Worm (Caenorhabditis elegans) whole organism, L4 larva: ENCODE data around the gene plc-4.
A peak's percentile ranks its signal among the peaks of the same experiment; 100 is the strongest.

ENCODE experiments used
- D1046.2 ChIP-seq: fragments of 200-800 bp; sonication (Bioruptor generic); IDR thresholded peaks from 2 replicates; pipeline ENCODE4 v1.3.6; 2022; ENCODE audit warnings: missing genetic modification characterization, missing compliant biosample characterization
- F26F4.8 ChIP-seq: fragments of 200-800 bp; sonication (Bioruptor generic); conservative IDR thresholded peaks from 2 replicates; pipeline ENCODE4 v1.3.6; 2022; ENCODE audit warnings: missing genetic modification characterization, missing compliant biosample characterization
- F44E2.7 ChIP-seq: fragments of 200-800 bp; sonication (Bioruptor generic); IDR thresholded peaks from 2 replicates; pipeline ENCODE4 v2.1.2; 2022; ENCODE audit warnings: missing genetic modification characterization, missing compliant biosample characterization
- Y5F2A.4 ChIP-seq: fragments of 200-800 bp; sonication (Bioruptor generic); optimal IDR thresholded peaks from 2 replicates; lab custom pipeline; 2018; ENCODE audit warnings: mild to moderate bottlenecking, missing genetic modification characterization, missing compliant biosample characterization
- aha-1 ChIP-seq: fragments of 150-350 bp; peaks from one replicate; lab custom pipeline; 2014; ENCODE audit warnings: missing biosample characterization, missing genetic modification characterization
- ceh-20 ChIP-seq: fragments of 200-800 bp; sonication (Bioruptor generic); IDR thresholded peaks from 2 replicates; pipeline ENCODE4 v1.3.6; 2022; ENCODE audit warnings: missing genetic modification reagents, missing genetic modification characterization, missing compliant biosample characterization
- ceh-32 ChIP-seq: sonication (generic microtip); optimal IDR thresholded peaks from 2 replicates; lab custom pipeline; 2016; ENCODE audit warnings: mild to moderate bottlenecking, missing genetic modification characterization, missing compliant biosample characterization; ENCODE audit not compliant: poor library complexity
- ceh-82 ChIP-seq: sonication (generic microtip); optimal IDR thresholded peaks from 2 replicates; lab custom pipeline; 2017; ENCODE audit warnings: missing biosample characterization, missing genetic modification characterization
- cey-2 ChIP-seq: sonication (generic microtip); optimal IDR thresholded peaks from 3 replicates; lab custom pipeline; 2017; ENCODE audit warnings: missing genetic modification characterization, mild to moderate bottlenecking, missing compliant biosample characterization, antibody characterized with exemption, borderline replicate concordance; ENCODE audit not compliant: insufficient read depth
- ctbp-1 ChIP-seq: fragments of 200-800 bp; sonication (Bioruptor generic); IDR thresholded peaks from 2 replicates; pipeline ENCODE4 v1.3.6; 2022; ENCODE audit warnings: missing genetic modification reagents, missing genetic modification characterization, missing compliant biosample characterization
- daf-8 ChIP-seq: fragments of 200-800 bp; sonication (Bioruptor generic); IDR thresholded peaks from 2 replicates; pipeline ENCODE4 v1.3.6; 2022; ENCODE audit warnings: missing genetic modification characterization, missing compliant biosample characterization
- dmd-6 ChIP-seq: fragments of 200-800 bp; sonication (Bioruptor generic); IDR thresholded peaks from 2 replicates; pipeline ENCODE4 v1.3.6; 2022; ENCODE audit warnings: missing genetic modification reagents, missing genetic modification characterization, missing compliant biosample characterization
- dmd-8 ChIP-seq: fragments of 200-800 bp; sonication (Bioruptor generic); IDR thresholded peaks from 2 replicates; pipeline ENCODE4 v1.3.6; 2022; ENCODE audit warnings: missing genetic modification characterization, missing compliant biosample characterization
- dmd-9 ChIP-seq: fragments of 200-800 bp; sonication (Bioruptor generic); IDR thresholded peaks from 2 replicates; pipeline ENCODE4 v1.3.6; 2022; ENCODE audit warnings: missing genetic modification reagents, missing genetic modification characterization, missing compliant biosample characterization
- dve-1 ChIP-seq: sonication (generic microtip); optimal IDR thresholded peaks from 2 replicates; lab custom pipeline; 2017; ENCODE audit warnings: antibody characterized with exemption, mild to moderate bottlenecking, missing genetic modification characterization, missing compliant biosample characterization; ENCODE audit not compliant: insufficient read depth
- egl-27 ChIP-seq: sonication (generic microtip); optimal IDR thresholded peaks from 3 replicates; lab custom pipeline; 2017; ENCODE audit warnings: missing biosample characterization, missing genetic modification reagents, missing genetic modification characterization
- fos-1 ChIP-seq: fragments of 150-350 bp; optimal IDR thresholded peaks from 2 replicates; lab custom pipeline; 2014; ENCODE audit warnings: missing biosample characterization, missing genetic modification characterization
- hif-1 ChIP-seq, 2 experiments: sonication (generic microtip); optimal IDR thresholded peaks; 2 replicates each; lab custom pipeline; 2016 to 2017; ENCODE audit warnings: missing compliant biosample characterization in 2 of 2, missing genetic modification characterization in 2 of 2, missing genetic modification reagents in 2 of 2, missing genotype in 2 of 2, mild to moderate bottlenecking in 1 of 2
- hmg-1.1 ChIP-seq: fragments of 200-800 bp; sonication (Bioruptor generic); IDR thresholded peaks from 2 replicates; pipeline ENCODE4 v1.3.6; 2022; ENCODE audit warnings: missing genetic modification reagents, missing genetic modification characterization, missing compliant biosample characterization
- jun-1 ChIP-seq: fragments of 150-350 bp; optimal IDR thresholded peaks from 2 replicates; lab custom pipeline; 2014; ENCODE audit warnings: missing biosample characterization, missing genetic modification reagents, missing genetic modification characterization
- lin-38 ChIP-seq: fragments of 200-800 bp; sonication (Bioruptor generic); IDR thresholded peaks from 2 replicates; pipeline ENCODE4 v1.3.6; 2022; ENCODE audit warnings: missing genetic modification reagents, missing genetic modification characterization, missing compliant biosample characterization
- lin-39 ChIP-seq: fragments of 150-350 bp; optimal IDR thresholded peaks from 2 replicates; lab custom pipeline; 2014; ENCODE audit warnings: missing biosample characterization, missing genetic modification reagents, missing genetic modification characterization
- lsy-2 ChIP-seq, 2 experiments: fragments of 150-350 bp in 1 of 2; sonication (generic microtip) in 1 of 2; optimal IDR thresholded peaks; 2 replicates each; lab custom pipeline; 2014 to 2017; ENCODE audit warnings: missing biosample characterization in 2 of 2, missing genetic modification characterization in 2 of 2
- mes-2 ChIP-seq: sonication (generic microtip); optimal IDR thresholded peaks from 2 replicates; lab custom pipeline; 2016; ENCODE audit warnings: missing genotype, mild to moderate bottlenecking, missing genetic modification characterization, missing compliant biosample characterization; ENCODE audit not compliant: poor library complexity, severe bottlenecking
- nhr-41 ChIP-seq: fragments of 200-800 bp; sonication (Bioruptor generic); IDR thresholded peaks from 2 replicates; pipeline ENCODE4 v1.3.6; 2022; ENCODE audit warnings: missing genetic modification reagents, missing genetic modification characterization, missing compliant biosample characterization
- nhr-6 ChIP-seq: fragments of 150-350 bp; optimal IDR thresholded peaks from 2 replicates; lab custom pipeline; 2014; ENCODE audit warnings: missing biosample characterization, missing genetic modification characterization
- nhr-77 ChIP-seq: fragments of 150-350 bp; optimal IDR thresholded peaks from 2 replicates; lab custom pipeline; 2014; ENCODE audit warnings: missing biosample characterization, missing genetic modification characterization
- php-3 ChIP-seq: fragments of 200-800 bp; sonication (Bioruptor generic); IDR thresholded peaks from 2 replicates; pipeline ENCODE4 v1.3.6; 2022; ENCODE audit warnings: missing genetic modification reagents, missing genetic modification characterization, missing compliant biosample characterization
- pqm-1 ChIP-seq: sonication (generic microtip); optimal IDR thresholded peaks from 2 replicates; lab custom pipeline; 2017; ENCODE audit warnings: missing biosample characterization, missing genetic modification characterization
- saeg-2 ChIP-seq: fragments of 200-800 bp; sonication (Bioruptor generic); IDR thresholded peaks from 2 replicates; pipeline ENCODE4 v1.3.6; 2022; ENCODE audit warnings: missing genetic modification reagents, missing genetic modification characterization, missing compliant biosample characterization
- set-16 ChIP-seq: fragments of 200-800 bp; sonication (Bioruptor generic); IDR thresholded peaks from 2 replicates; pipeline ENCODE4 v1.3.6; 2022; ENCODE audit warnings: missing genetic modification reagents, missing genetic modification characterization, missing compliant biosample characterization
- unc-130 ChIP-seq: sonication (generic microtip); optimal IDR thresholded peaks from 2 replicates; lab custom pipeline; 2016; ENCODE audit warnings: missing genetic modification reagents, missing genetic modification characterization, missing compliant biosample characterization
- unc-62 ChIP-seq, 3 experiments: fragments of 150-350 bp in 1 of 3; sonication (generic microtip); optimal IDR thresholded peaks in 2 of 3; peaks in 1 of 3; 1 replicate in 1 of 3; 2 replicates in 2 of 3; lab custom pipeline; 2014 to 2017; ENCODE audit warnings: missing biosample characterization in 3 of 3, missing genetic modification characterization in 3 of 3, missing genetic modification reagents in 3 of 3, missing genotype in 1 of 3
- ztf-7 ChIP-seq: fragments of 150-350 bp; optimal IDR thresholded peaks from 2 replicates; lab custom pipeline; 2014; ENCODE audit warnings: missing biosample characterization, missing genetic modification characterization

plc-4 gene

DNA sequence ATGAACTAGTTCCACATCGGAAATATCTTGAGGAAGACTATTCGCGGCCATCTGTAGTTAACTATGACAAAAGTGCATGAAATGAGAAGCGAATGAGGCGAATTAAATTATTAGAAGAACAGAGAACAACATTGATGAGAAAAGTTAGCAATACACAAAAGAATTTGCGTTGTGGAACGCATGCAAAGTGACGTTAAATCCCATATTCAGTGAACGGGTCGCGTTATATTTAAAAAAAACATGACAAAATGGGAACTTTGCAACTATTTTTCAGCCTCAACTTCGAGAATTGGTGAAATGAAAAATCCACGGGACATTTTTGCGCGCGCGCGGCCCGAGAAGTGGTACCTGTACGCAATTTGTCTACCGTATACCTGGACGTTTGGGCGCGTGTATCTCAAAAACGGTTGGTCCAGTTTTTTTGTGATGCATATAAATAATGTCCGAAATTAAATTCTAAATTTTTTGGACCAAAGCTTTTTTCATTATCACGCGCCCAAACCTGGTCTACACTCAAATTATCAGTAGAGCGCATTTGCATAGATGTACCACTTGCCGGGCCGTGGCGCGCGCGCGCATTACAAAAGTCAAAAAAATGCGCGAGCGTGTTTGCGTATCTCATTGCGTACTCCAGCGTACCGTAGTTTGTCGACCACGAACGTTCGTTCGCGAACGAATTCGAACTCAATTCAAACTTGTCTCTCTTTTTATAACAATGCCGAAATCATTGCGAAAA is 35.5 kb upstream of the plc-4 start, which contains the start of the genes cdd-2 and oef-1 (continued):
- TF ChIP-seq hif-1 (tag; optimal IDR thresholded peaks at IDR 0.05; lab: Kevin White, UChicago) (no peak), unc-130 (GFP tag; lab: Kevin White, UChicago) (peak; percentile 70), lsy-2 (tag; optimal IDR thresholded peaks at IDR 0.05; lab: Kevin White, UChicago) (no peak), nhr-6 (tag; lab: Kevin White, UChicago) (no peak), D1046.2 (GFP tag; lab: Robert Waterston, UW) (no peak), F26F4.8 (GFP tag; lab: Robert Waterston, UW) (no peak), hmg-1.1 (GFP tag; lab: Robert Waterston, UW) (no peak), ztf-7 (tag; lab: Kevin White, UChicago) (no peak), ceh-32 (no peak), pqm-1 (tag; lab: Kevin White, UChicago) (no peak), egl-27 (tag; lab: Kevin White, UChicago) (no peak), ceh-82 (tag; lab: Kevin White, UChicago) (no peak), lin-38 (GFP tag; lab: Robert Waterston, UW) (peak; percentile 99), F44E2.7 (GFP tag; lab: Robert Waterston, UW) (no peak), daf-8 (GFP tag; lab: Robert Waterston, UW) (no peak), dve-1 (tag; lab: Kevin White, UChicago) (no peak), mes-2 (tag; lab: Kevin White, UChicago) (no peak), fos-1 (no peak), set-16 (GFP tag; lab: Robert Waterston, UW) (no peak), jun-1 (tag; lab: Kevin White, UChicago) (no peak), unc-62 (GFP tag; optimal IDR thresholded peaks at IDR 0.05 in 1 of 2; lab: Kevin White, UChicago) (no peak), unc-62 (tag; optimal IDR thresholded peaks at IDR 0.05; lab: Kevin White, UChicago) (no peak)
- TF ChIP-seq, all 104 proteins: peak for 8

DNA sequence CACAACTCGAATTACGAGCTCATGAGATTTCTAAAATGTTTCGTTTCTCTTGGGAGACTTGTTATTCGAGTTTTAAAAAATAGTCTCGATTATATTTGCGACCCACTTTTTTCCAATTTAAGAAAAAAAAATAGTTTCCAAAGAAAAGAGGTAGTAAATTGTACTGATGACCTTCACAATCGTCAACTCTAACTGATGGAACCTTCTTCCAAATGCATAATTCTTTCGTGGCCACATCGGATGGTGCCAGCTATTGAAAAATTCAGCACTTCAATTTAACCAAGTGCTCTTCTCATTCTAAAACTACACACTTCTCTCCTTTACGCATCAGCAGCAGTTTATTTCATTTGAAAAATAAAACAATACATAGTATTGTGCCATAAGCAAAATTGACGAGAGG is 31.2 kb upstream of the plc-4 start:
- TF ChIP-seq dmd-9 (GFP tag; lab: Robert Waterston, UW) (no peak), nhr-41 (no peak), lin-38 (GFP tag; lab: Robert Waterston, UW) (no peak; the same call in 1 of the 2 replicates), nhr-77 (tag; lab: Kevin White, UChicago) (no peak), cey-2 (no peak), Y5F2A.4 (GFP tag; lab: Kevin White, UChicago) (no peak), dmd-6 (GFP tag; lab: Robert Waterston, UW) (no peak), lin-39 (tag; lab: Kevin White, UChicago) (no peak), unc-62 (GFP tag; optimal IDR thresholded peaks at IDR 0.05 in 1 of 2; lab: Kevin White, UChicago) (peak in 1 of 2 experiments; percentile 95), unc-62 (tag; optimal IDR thresholded peaks at IDR 0.05; lab: Kevin White, UChicago) (no peak), ctbp-1 (no peak), lsy-2 (tag; optimal IDR thresholded peaks at IDR 0.05; lab: Kevin White, UChicago) (no peak), nhr-6 (tag; lab: Kevin White, UChicago) (no peak), aha-1 (tag; lab: Kevin White, UChicago) (peak; percentile 39)

DNA sequence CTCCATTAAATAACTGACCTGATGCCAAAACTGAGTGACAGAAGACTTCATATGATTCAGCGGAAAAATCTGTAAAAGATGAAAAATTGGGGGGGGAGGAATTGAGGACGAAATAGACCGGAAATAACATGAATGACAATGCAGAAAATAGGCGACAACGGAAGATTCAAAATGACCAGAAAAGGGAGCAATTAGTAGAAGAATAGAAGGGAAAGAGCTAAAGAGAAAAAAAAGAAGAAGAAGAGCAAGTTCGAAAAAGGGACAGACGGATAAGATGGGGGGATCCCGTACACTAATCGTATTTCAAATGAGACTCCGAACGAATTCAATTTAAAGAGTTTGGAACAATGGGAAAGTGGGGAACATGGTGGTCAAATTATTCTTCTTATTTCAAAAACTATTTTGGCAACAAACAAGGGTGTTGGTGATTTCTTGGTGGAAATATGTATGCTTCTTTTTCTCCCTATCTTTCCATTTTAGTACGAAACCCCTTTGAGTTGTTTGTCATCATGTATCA is 30.1 kb upstream of the plc-4 start, which contains the start of gene R05G6.10:
TSS of gene R05G6.10 (minus strand) at position 51 of the 517 bp plus-strand sequence.
- TF ChIP-seq ceh-20 (no peak), unc-62 (GFP tag; optimal IDR thresholded peaks at IDR 0.05 in 1 of 2; lab: Kevin White, UChicago) (peak in 1 of 2 experiments; percentile 88), unc-62 (tag; optimal IDR thresholded peaks at IDR 0.05; lab: Kevin White, UChicago) (no peak), dmd-8 (no peak), php-3 (GFP tag; lab: Robert Waterston, UW) (no peak), saeg-2 (no peak)
